Worm (Caenorhabditis elegans) whole organism, L4 larva: ENCODE results near the gene nlp-41.
A peak's percentile ranks its signal among the peaks of the same experiment; 100 is the strongest.
"Not testable (repeated sequence)": the region's sequence is repeated elsewhere in the genome, so short reads cannot be mapped to it uniquely, and the experiment has no call there.

ENCODE experiments used
- ceh-28 ChIP-seq: fragments of 150-350 bp; optimal IDR thresholded peaks from 2 replicates; lab custom pipeline; 2014; ENCODE audit warnings: missing biosample characterization, missing genetic modification reagents, missing genetic modification characterization
- cey-2 ChIP-seq: sonication (generic microtip); optimal IDR thresholded peaks from 3 replicates; lab custom pipeline; 2017; ENCODE audit warnings: missing genetic modification characterization, mild to moderate bottlenecking, missing compliant biosample characterization, antibody characterized with exemption, borderline replicate concordance; ENCODE audit not compliant: insufficient read depth
- fos-1 ChIP-seq: fragments of 150-350 bp; optimal IDR thresholded peaks from 2 replicates; lab custom pipeline; 2014; ENCODE audit warnings: missing biosample characterization, missing genetic modification characterization
- lsy-2 ChIP-seq, 2 experiments: fragments of 150-350 bp in 1 of 2; sonication (generic microtip) in 1 of 2; optimal IDR thresholded peaks; 2 replicates each; lab custom pipeline; 2014 to 2017; ENCODE audit warnings: missing biosample characterization in 2 of 2, missing genetic modification characterization in 2 of 2
- mdl-1 ChIP-seq, 2 experiments: fragments of 150-350 bp in 1 of 2; sonication (generic microtip) in 1 of 2; optimal IDR thresholded peaks; 2 replicates each; lab custom pipeline; 2014 to 2017; ENCODE audit warnings: missing biosample characterization in 2 of 2, missing genetic modification characterization in 2 of 2

DNA sequence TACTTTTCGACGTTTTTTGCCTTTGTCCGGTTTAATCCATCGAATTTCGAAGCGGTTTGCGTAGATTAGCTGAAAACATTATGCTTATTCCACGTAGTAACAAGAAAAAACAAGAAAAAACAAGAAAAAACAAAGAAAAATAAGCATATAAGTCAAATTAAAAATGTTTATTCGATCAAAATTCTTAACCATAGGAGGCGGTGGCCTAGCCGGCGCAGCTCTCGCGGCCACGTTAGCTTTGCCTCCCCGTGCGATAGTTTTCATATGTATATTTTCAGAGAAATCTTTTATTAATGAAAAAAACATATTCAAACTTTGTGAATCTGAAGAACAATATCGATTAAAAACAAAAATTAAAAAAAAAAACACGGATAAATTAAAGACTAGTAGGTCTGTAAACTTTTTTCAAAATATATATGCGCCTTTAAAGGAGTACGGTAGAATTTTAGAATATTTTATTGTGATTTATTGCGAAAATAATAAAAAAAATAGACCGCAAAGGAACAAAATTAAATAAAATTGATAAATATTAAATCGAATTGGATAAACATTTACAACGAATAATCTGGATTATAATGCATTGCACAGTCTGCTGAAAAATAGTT, 13.2 kb downstream of the nlp-41 start:
- not testable (repeated sequence) for TF ChIP-seq ceh-28; cey-2 (tag; lab: Kevin White, UChicago); fos-1 (tag; lab: Kevin White, UChicago); mdl-1 (tag; optimal IDR thresholded peaks at IDR 0.05; lab: Kevin White, UChicago)
- peak; percentile 15 to 94 for TF ChIP-seq lsy-2 (tag; optimal IDR thresholded peaks at IDR 0.05; lab: Kevin White, UChicago)
